Worm (Caenorhabditis elegans): ENCODE data around the gene btb-20.

The btb-20 gene

DNA sequence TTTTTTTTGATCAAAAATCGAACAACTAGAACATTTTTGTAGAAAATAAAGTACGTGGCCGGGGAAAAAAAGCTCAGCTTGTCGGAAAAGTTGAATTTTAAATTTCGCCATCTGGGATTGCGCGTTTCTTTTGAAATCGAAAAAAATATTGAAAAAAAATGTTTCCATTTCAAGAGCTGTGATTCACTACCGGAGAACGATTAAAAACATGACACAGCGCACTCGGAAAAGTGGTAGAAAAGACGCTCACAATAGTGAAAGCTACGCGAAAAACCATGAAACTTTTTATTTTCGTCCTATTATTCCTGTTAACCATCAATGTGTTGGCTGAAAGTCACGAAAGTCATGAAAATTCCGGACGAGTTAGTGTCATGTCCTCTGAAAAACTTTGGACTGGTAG, 14.4 kb upstream of the btb-20 start, which contains the start of the genes clec-147 and C04H5.7:
Gene clec-147 (minus strand): TSS at position 101 of the 400 bp plus-strand sequence.
Gene C04H5.7 (plus strand): TSS at position 219 of the 400 bp plus-strand sequence.
- TF ChIP-seq unc-62 (GFP tag; optimal IDR thresholded peaks at IDR 0.05) = no peak
- no peak for TF ChIP-seq egl-27 (tag; optimal IDR thresholded peaks at IDR 0.05)
- no peak for TF ChIP-seq peb-1 (tag; optimal IDR thresholded peaks at IDR 0.05)
- no peak for TF ChIP-seq fos-1 (tag; optimal IDR thresholded peaks at IDR 0.05)
- TF ChIP-seq alr-1 (tag; optimal IDR thresholded peaks at IDR 0.05) = no peak
- TF ChIP-seq nhr-11 (tag; optimal IDR thresholded peaks at IDR 0.05) = no peak
- no peak for TF ChIP-seq mdl-1 (tag; optimal IDR thresholded peaks at IDR 0.05)
- TF ChIP-seq zag-1 (tag; optimal IDR thresholded peaks at IDR 0.05) = no peak
- no peak for TF ChIP-seq nhr-237 (tag; optimal IDR thresholded peaks at IDR 0.05)
- no peak for TF ChIP-seq skn-1 (tag; optimal IDR thresholded peaks at IDR 0.05)
- no peak for TF ChIP-seq nhr-129 (tag; optimal IDR thresholded peaks at IDR 0.05)
- TF ChIP-seq sem-4 (tag; optimal IDR thresholded peaks at IDR 0.05) = no peak
- no peak for TF ChIP-seq R02D3.7 (tag; optimal IDR thresholded peaks at IDR 0.05)
- no peak for TF ChIP-seq C34F6.9 (tag; optimal IDR thresholded peaks at IDR 0.05)

DNA sequence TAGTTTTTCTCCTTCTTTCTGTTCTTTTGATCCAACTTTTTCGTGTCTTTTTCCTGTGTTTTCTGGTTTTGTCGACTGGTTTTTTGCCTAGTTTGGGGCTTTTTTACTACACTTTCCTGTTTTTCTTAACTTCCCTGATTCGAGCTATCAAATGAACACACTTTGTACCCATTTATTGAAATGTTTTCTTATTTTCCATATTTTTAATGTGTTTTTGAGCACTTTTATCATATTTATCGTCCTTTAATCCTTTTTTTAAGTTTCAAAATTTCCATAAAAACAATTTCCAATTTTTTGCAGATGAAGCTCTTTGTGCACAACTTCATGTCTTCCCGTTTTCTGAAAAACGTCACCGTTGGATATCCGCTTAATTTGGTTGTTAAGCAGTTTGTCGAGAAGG, 10.7 kb upstream of the btb-20 start, which contains the start of gene C04H5.1:
Gene C04H5.1 (plus strand): TSS at position 301 of the 400 bp plus-strand sequence.
- TF ChIP-seq dmd-4 (tag; optimal IDR thresholded peaks at IDR 0.05) (no peak), peb-1 (tag; optimal IDR thresholded peaks at IDR 0.05) (no peak), elt-1 (tag; optimal IDR thresholded peaks at IDR 0.05) (no peak), blmp-1 (tag; optimal IDR thresholded peaks at IDR 0.05; ENCODE audit: insufficient read depth) (no peak), ama-1 (optimal IDR thresholded peaks at IDR 0.05) (no peak), zag-1 (tag; optimal IDR thresholded peaks at IDR 0.05) (no peak), Y55F3AM.14 (GFP tag; optimal IDR thresholded peaks at IDR 0.05) (no peak)

DNA sequence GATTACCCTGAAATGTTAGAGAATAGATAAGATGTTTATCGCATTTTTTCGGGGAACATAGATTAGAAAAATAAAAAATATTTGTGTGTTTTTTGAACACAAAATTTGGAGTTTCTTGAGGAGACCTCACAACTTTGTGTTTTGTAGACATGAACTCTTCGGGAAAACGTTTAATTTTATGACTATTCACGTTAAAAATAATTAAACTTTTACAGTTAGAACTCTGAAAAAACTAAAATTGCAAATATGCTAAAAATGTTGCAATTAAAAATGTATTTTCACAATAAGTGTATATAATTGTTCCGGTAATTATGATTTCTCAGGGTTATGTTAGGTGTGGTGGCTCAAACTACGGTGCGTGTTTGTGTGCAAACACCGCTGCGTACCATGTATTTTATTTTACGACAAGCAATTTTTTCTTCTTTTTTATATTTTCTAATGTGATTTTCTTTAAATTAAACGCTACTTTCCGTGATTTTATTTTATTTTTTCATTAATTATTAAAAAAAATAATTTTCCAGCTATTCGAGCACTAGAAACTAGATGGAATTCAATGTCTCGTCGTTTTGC, 5.0 kb upstream of the btb-20 start, which contains the start of the genes F57C2.5 and spat-1:
Gene F57C2.5 (minus strand): TSS at position 7 of the 570 bp plus-strand sequence.
Gene spat-1 (plus strand): TSS at position 520 of the 570 bp plus-strand sequence.
- TF ChIP-seq elt-1 (tag; optimal IDR thresholded peaks at IDR 0.05) (no peak), nhr-21 (tag; optimal IDR thresholded peaks at IDR 0.05) (no peak), mdl-1 (tag; optimal IDR thresholded peaks at IDR 0.05) (no peak), F13H6.1 (tag; optimal IDR thresholded peaks at IDR 0.05) (peak; percentile 59), ztf-1 (GFP tag; conservative IDR thresholded peaks at IDR 0.05) (no peak), zag-1 (tag; optimal IDR thresholded peaks at IDR 0.05) (no peak), nhr-25 (tag; optimal IDR thresholded peaks at IDR 0.05) (peak; percentile 63), nhr-129 (tag; optimal IDR thresholded peaks at IDR 0.05) (peak; percentile 72), peb-1 (tag; optimal IDR thresholded peaks at IDR 0.05) (no peak), ztf-11 (tag; optimal IDR thresholded peaks at IDR 0.05) (no peak), lin-39 (tag; optimal IDR thresholded peaks at IDR 0.05) (no peak), blmp-1 (tag; optimal IDR thresholded peaks at IDR 0.05; ENCODE audit: insufficient read depth) (no peak), elt-3 (tag; optimal IDR thresholded peaks at IDR 0.05) (no peak), gmeb-1 (tag; optimal IDR thresholded peaks at IDR 0.05) (peak; percentile 33), ZK546.5 (tag; optimal IDR thresholded peaks at IDR 0.05) (no peak), unc-55 (GFP tag; optimal IDR thresholded peaks at IDR 0.05) (peak; percentile 88), Y55F3AM.14 (GFP tag; optimal IDR thresholded peaks at IDR 0.05) (no peak), nhr-23 (tag; optimal IDR thresholded peaks at IDR 0.05) (no peak), nhr-10 (tag; optimal IDR thresholded peaks at IDR 0.05) (no peak), mab-5 (tag; optimal IDR thresholded peaks at IDR 0.05) (no peak), lsy-2 (tag; optimal IDR thresholded peaks at IDR 0.05) (peak; percentile 82 to 98), mbf-1 (tag; optimal IDR thresholded peaks at IDR 0.05) (no peak), snpc-4 (tag; optimal IDR thresholded peaks at IDR 0.05) (peak; percentile 2), nhr-77 (tag; optimal IDR thresholded peaks at IDR 0.05) (no peak), sma-9 (GFP tag; optimal IDR thresholded peaks at IDR 0.05) (no peak), sma-9 (tag; optimal IDR thresholded peaks at IDR 0.05) (no peak), sem-4 (tag; optimal IDR thresholded peaks at IDR 0.05) (no peak), dmd-4 (tag; optimal IDR thresholded peaks at IDR 0.05) (no peak), skn-1 (tag; optimal IDR thresholded peaks at IDR 0.05) (no peak), lin-13 (GFP tag; optimal IDR thresholded peaks at IDR 0.05) (peak; percentile 65), nhr-11 (tag; optimal IDR thresholded peaks at IDR 0.05) (no peak), nhr-12 (tag; optimal IDR thresholded peaks at IDR 0.05) (no peak), ceh-82 (tag; optimal IDR thresholded peaks at IDR 0.05) (no peak), nhr-237 (tag; optimal IDR thresholded peaks at IDR 0.05) (no peak), egl-27 (tag; optimal IDR thresholded peaks at IDR 0.05) (no peak), C34F6.9 (tag; optimal IDR thresholded peaks at IDR 0.05) (peak; percentile 81), fos-1 (tag; optimal IDR thresholded peaks at IDR 0.05) (peak; percentile 46), ztf-4 (tag; optimal IDR thresholded peaks at IDR 0.05) (no peak), ceh-16 (tag; optimal IDR thresholded peaks at IDR 0.05) (no peak), crh-2 (tag; optimal IDR thresholded peaks at IDR 0.05) (peak; percentile 70), lin-11 (tag; optimal IDR thresholded peaks at IDR 0.05) (no peak), unc-62 (GFP tag; optimal IDR thresholded peaks at IDR 0.05) (no peak), sma-3 (GFP tag; optimal IDR thresholded peaks at IDR 0.05) (peak; percentile 84), unc-39 (tag; optimal IDR thresholded peaks at IDR 0.05) (no peak), alr-1 (tag; optimal IDR thresholded peaks at IDR 0.05) (no peak), R02D3.7 (tag; optimal IDR thresholded peaks at IDR 0.05) (no peak), ama-1 (optimal IDR thresholded peaks at IDR 0.05) (no peak)

Data from whole organism, L2 larva.